Worm (Caenorhabditis elegans): ENCODE data around the gene F08F8.9.
A peak's percentile ranks its signal among the peaks of the same experiment; 100 is the strongest.

The F08F8.9 gene

DNA sequence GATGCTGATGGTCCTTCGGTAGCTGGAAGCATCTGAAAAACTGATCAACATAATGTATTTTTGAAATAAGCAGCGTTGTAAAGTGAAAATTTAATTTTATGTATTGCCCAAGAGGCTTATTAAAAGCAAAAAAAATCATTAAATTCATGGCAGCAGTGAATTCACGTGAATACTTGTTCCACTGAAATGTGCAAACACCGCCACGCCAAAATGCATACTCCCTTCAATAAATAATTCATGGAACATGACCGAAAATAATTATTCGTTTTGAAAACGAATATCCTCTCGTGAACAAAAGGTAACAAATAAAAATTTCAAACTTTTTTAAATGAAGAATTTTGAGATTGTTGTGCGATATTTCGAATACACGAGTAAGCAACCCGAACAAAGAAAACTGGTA lies 3.6 kb upstream of the F08F8.9 start, which contains the start of gene F08F8.10 (continued):
- TF ChIP-seq aly-2 (tag; optimal IDR thresholded peaks at IDR 0.05) (no peak), F16B12.6 (tag; optimal IDR thresholded peaks at IDR 0.05) (peak; percentile 92), nhr-85 (tag) (peak; percentile 56), ets-5 (GFP tag; IDR thresholded peaks at IDR 0.05) (no peak), egl-13 (tag; optimal IDR thresholded peaks at IDR 0.05) (no peak), nhr-71 (tag; optimal IDR thresholded peaks at IDR 0.05) (peak; percentile 56), efl-1 (optimal IDR thresholded peaks at IDR 0.05) (peak; percentile 52 to 64), efl-1 (GFP tag; optimal IDR thresholded peaks at IDR 0.05 in 1 of 2) (peak; percentile 63 to 96), xbp-1 (tag; optimal IDR thresholded peaks at IDR 0.05) (peak; percentile 35), hlh-17 (GFP tag; optimal IDR thresholded peaks at IDR 0.05; ENCODE audit: borderline replicate concordance) (no peak), ceh-8 (GFP tag; optimal IDR thresholded peaks at IDR 0.05) (no peak), egl-27 (tag; optimal IDR thresholded peaks at IDR 0.05) (no peak), nhr-19 (GFP tag; conservative IDR thresholded peaks at IDR 0.05) (no peak), mep-1 (tag; optimal IDR thresholded peaks at IDR 0.05) (peak; percentile 82), fkh-10 (GFP tag; optimal IDR thresholded peaks at IDR 0.05) (no peak), lir-3 (tag; optimal IDR thresholded peaks at IDR 0.05; ENCODE audit: poor library complexity) (no peak), nhr-76 (tag; optimal IDR thresholded peaks at IDR 0.05) (no peak), unc-130 (tag; optimal IDR thresholded peaks at IDR 0.05) (peak; percentile 33), lin-39 (tag; optimal IDR thresholded peaks at IDR 0.05) (no peak), elt-2 (tag; optimal IDR thresholded peaks at IDR 0.05) (no peak), ces-1 (GFP tag; optimal IDR thresholded peaks at IDR 0.05) (no peak), unc-30 (tag; optimal IDR thresholded peaks at IDR 0.05) (no peak), dsc-1 (tag; optimal IDR thresholded peaks at IDR 0.05) (peak; percentile 5), pqm-1 (tag; optimal IDR thresholded peaks at IDR 0.05) (no peak), C34B4.2 (tag; optimal IDR thresholded peaks at IDR 0.05) (no peak), mdl-1 (tag; optimal IDR thresholded peaks at IDR 0.05) (peak in 1 of 2 experiments; percentile 61), tbx-2 (tag; optimal IDR thresholded peaks at IDR 0.05) (peak; percentile 9), nhr-11 (tag; optimal IDR thresholded peaks at IDR 0.05) (no peak), C16A3.4 (tag; optimal IDR thresholded peaks at IDR 0.05) (peak; percentile 24)

DNA sequence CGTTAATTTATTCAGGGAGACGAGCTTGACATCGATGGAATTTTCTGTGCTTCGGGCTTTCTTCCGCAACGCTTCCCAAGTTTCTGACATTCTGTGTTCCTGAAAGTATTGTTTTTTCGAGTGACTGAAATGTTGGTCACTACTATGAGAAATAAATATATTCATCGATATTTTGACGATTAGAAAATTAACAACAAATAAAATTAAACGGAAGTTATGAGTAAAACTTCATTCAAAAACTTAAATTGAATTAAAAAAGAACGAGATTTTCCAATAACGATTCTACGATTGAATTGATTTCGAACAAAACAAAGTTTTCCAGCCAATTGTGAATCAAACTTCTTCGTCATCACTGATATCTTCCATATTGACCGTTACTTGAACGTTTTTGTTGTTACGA lies 4.7 kb downstream of the F08F8.9 start, which contains the start of gene gos-28:
gos-28 (minus strand) TSS at position 101 of the 400 bp plus-strand sequence.
- TF ChIP-seq mab-9 (GFP tag; IDR thresholded peaks at IDR 0.05) = no peak
- TF ChIP-seq aha-1 (tag; optimal IDR thresholded peaks at IDR 0.05) = no peak
- no peak for TF ChIP-seq tlp-1 (tag; optimal IDR thresholded peaks at IDR 0.05)
- no peak for TF ChIP-seq aly-2 (tag; optimal IDR thresholded peaks at IDR 0.05)
- no peak for TF ChIP-seq pqm-1 (tag; optimal IDR thresholded peaks at IDR 0.05)
- no peak for TF ChIP-seq lin-15B (tag; optimal IDR thresholded peaks at IDR 0.05)
- TF ChIP-seq sox-4 (tag; optimal IDR thresholded peaks at IDR 0.05) = no peak
- TF ChIP-seq nhr-28 (tag; optimal IDR thresholded peaks at IDR 0.05) = no peak
- TF ChIP-seq efl-3 (GFP tag; optimal IDR thresholded peaks at IDR 0.05) = no peak
- no peak for TF ChIP-seq ceh-82 (tag; optimal IDR thresholded peaks at IDR 0.05)
- TF ChIP-seq hlh-4 (tag; optimal IDR thresholded peaks at IDR 0.05) = no peak
- TF ChIP-seq lir-3 (tag; optimal IDR thresholded peaks at IDR 0.05; ENCODE audit: poor library complexity) = no peak
- no peak for TF ChIP-seq C04F5.9 (tag; optimal IDR thresholded peaks at IDR 0.05)
- no peak for TF ChIP-seq sptf-1 (tag; optimal IDR thresholded peaks at IDR 0.05)
- TF ChIP-seq ceh-88 (GFP tag; IDR thresholded peaks at IDR 0.05) = no peak
- no peak for TF ChIP-seq pag-3 (tag; optimal IDR thresholded peaks at IDR 0.05; ENCODE audit: borderline replicate concordance, insufficient read depth)
- no peak for TF ChIP-seq tbx-2 (tag; optimal IDR thresholded peaks at IDR 0.05)
- TF ChIP-seq nhr-71 (tag; optimal IDR thresholded peaks at IDR 0.05) = no peak
- no peak for TF ChIP-seq ztf-4 (tag; optimal IDR thresholded peaks at IDR 0.05)
- TF ChIP-seq ceh-8 (GFP tag; optimal IDR thresholded peaks at IDR 0.05) = no peak
